Worm (Caenorhabditis elegans) whole organism, L4 larva: ENCODE results near the gene Y94H6A.12.
"Not testable (repeated sequence)": the region's sequence is repeated elsewhere in the genome, so short reads cannot be mapped to it uniquely, and the experiment has no call there.

ENCODE experiments used
- skn-1 ChIP-seq: fragments of 150-350 bp; optimal IDR thresholded peaks from 2 replicates; lab custom pipeline; 2014; ENCODE audit warnings: missing biosample characterization, missing genetic modification characterization
- snpc-4 ChIP-seq: fragments of 150-350 bp; optimal IDR thresholded peaks from 2 replicates; lab custom pipeline; 2014; ENCODE audit warnings: missing biosample characterization, missing genetic modification characterization
- unc-39 ChIP-seq: sonication (generic microtip); optimal IDR thresholded peaks from 2 replicates; lab custom pipeline; 2017; ENCODE audit warnings: missing biosample characterization, missing genetic modification characterization

- TF ChIP-seq skn-1 (tag; lab: Kevin White, UChicago); snpc-4 (tag; lab: Kevin White, UChicago); unc-39: not testable (repeated sequence)
Measured at ce11 chrIV:2756073-2756472, 43.2 kb upstream of the Y94H6A.12 start.
